Fruit fly (Drosophila melanogaster) whole organism, pupa: ENCODE data around the gene CG9164.

Experiments used
- CG10348 ChIP-seq: fragments of 200-800 bp; sonication (Bioruptor generic); IDR thresholded peaks from 2 replicates; pipeline ENCODE4 v1.3.6; 2022; ENCODE audit warnings: missing biosample characterization, missing genetic modification characterization
- CG12605 ChIP-seq: fragments of 200-800 bp; sonication (Bioruptor generic); IDR thresholded peaks from 2 replicates; pipeline ENCODE4 v1.3.6; 2022; ENCODE audit warnings: missing biosample characterization, missing genetic modification characterization
- CG13204 ChIP-seq: fragments of 200-800 bp; sonication (Bioruptor generic); optimal IDR thresholded peaks from 2 replicates; lab custom pipeline; 2018; ENCODE audit warnings: missing biosample characterization, mild to moderate bottlenecking, missing genetic modification characterization, moderate library complexity
- CG14655 ChIP-seq: fragments of 200-800 bp; sonication (Bioruptor generic); optimal IDR thresholded peaks from 3 replicates; lab custom pipeline; 2017; ENCODE audit warnings: mild to moderate bottlenecking, missing biosample characterization, missing genetic modification reagents, missing genetic modification characterization
- CG15710 ChIP-seq: fragments of 200-800 bp; sonication (Bioruptor generic); optimal IDR thresholded peaks from 2 replicates; lab custom pipeline; 2018; ENCODE audit warnings: missing biosample characterization, mild to moderate bottlenecking, missing genetic modification characterization, moderate library complexity
- CG17806 ChIP-seq: fragments of 200-800 bp; sonication (Bioruptor generic); optimal IDR thresholded peaks from 2 replicates; lab custom pipeline; 2018; ENCODE audit warnings: missing biosample characterization, mild to moderate bottlenecking, missing genetic modification characterization, moderate library complexity
- CG32121 ChIP-seq: fragments of 200-800 bp; sonication (Bioruptor generic); IDR thresholded peaks from 2 replicates; pipeline ENCODE4 v1.3.6; 2022; ENCODE audit warnings: missing biosample characterization, missing genetic modification characterization
- CG34367 ChIP-seq: fragments of 200-800 bp; sonication (Bioruptor generic); optimal IDR thresholded peaks from 2 replicates; lab custom pipeline; 2018; ENCODE audit warnings: missing biosample characterization, mild to moderate bottlenecking, missing genetic modification characterization
- CG4496 ChIP-seq: fragments of 200-800 bp; sonication (Bioruptor generic); IDR thresholded peaks from 3 replicates; pipeline ENCODE4 v1.3.6; 2022; ENCODE audit warnings: missing biosample characterization, missing genetic modification characterization
- CG8159 ChIP-seq: fragments of 200-800 bp; sonication (Bioruptor generic); optimal IDR thresholded peaks from 3 replicates; lab custom pipeline; 2018; ENCODE audit warnings: missing biosample characterization, mild to moderate bottlenecking, missing genetic modification characterization, moderate library complexity
- CG8301 ChIP-seq: fragments of 200-800 bp; sonication (Bioruptor generic); optimal IDR thresholded peaks from 2 replicates; lab custom pipeline; 2018; ENCODE audit warnings: missing biosample characterization, mild to moderate bottlenecking, missing genetic modification characterization
- CG9948 ChIP-seq: fragments of 200-800 bp; sonication (Bioruptor generic); optimal IDR thresholded peaks from 2 replicates; lab custom pipeline; 2018; ENCODE audit warnings: missing biosample characterization, mild to moderate bottlenecking, missing genetic modification characterization, moderate library complexity
- D1 ChIP-seq: fragments of 200-800 bp; sonication (Bioruptor generic); optimal IDR thresholded peaks from 2 replicates; lab custom pipeline; 2018; ENCODE audit warnings: missing biosample characterization, mild to moderate bottlenecking, missing genetic modification characterization, moderate library complexity
- EcR ChIP-seq: fragments of 200-800 bp; sonication (Bioruptor generic); optimal IDR thresholded peaks from 3 replicates; lab custom pipeline; 2019; ENCODE audit warnings: missing biosample characterization, missing genetic modification characterization, mild to moderate bottlenecking, moderate library complexity, missing genetic modification reagents
- Ets98B ChIP-seq: fragments of 200-800 bp; sonication (Bioruptor generic); IDR thresholded peaks from 2 replicates; pipeline ENCODE4 v1.3.6; 2022; ENCODE audit warnings: missing biosample characterization, missing genetic modification characterization
- Pif1A ChIP-seq: fragments of 200-800 bp; sonication (Bioruptor generic); optimal IDR thresholded peaks from 3 replicates; lab custom pipeline; 2016; ENCODE audit warnings: missing biosample characterization, missing genetic modification characterization
- Pif1B ChIP-seq: fragments of 200-800 bp; sonication (Bioruptor generic); optimal IDR thresholded peaks from 3 replicates; lab custom pipeline; 2016; ENCODE audit warnings: missing biosample characterization, missing genetic modification characterization
- Snoo ChIP-seq: fragments of 200-800 bp; sonication (Bioruptor generic); optimal IDR thresholded peaks from 3 replicates; lab custom pipeline; 2017; ENCODE audit warnings: missing biosample characterization, mild to moderate bottlenecking, missing genetic modification characterization, inconsistent platforms
- fd96Ca ChIP-seq: fragments of 200-800 bp; sonication (Bioruptor generic); IDR thresholded peaks from 3 replicates; pipeline ENCODE4 v1.3.6; 2022; ENCODE audit warnings: missing biosample characterization, missing genetic modification characterization
- gl ChIP-seq: fragments of 200-800 bp; sonication (Bioruptor generic); optimal IDR thresholded peaks from 2 replicates; lab custom pipeline; 2018; ENCODE audit warnings: missing biosample characterization, mild to moderate bottlenecking, missing genetic modification characterization
- rn ChIP-seq: fragments of 200-800 bp; sonication (Bioruptor generic); IDR thresholded peaks from 2 replicates; pipeline ENCODE4 v1.3.6; 2022; ENCODE audit warnings: missing biosample characterization, missing genetic modification characterization

Gene CG9164

dm6 chrX:15385176-15386056 lies at the start of gene CG9164:
CG9164 (minus strand) TSS chrX:15385441.
- TF ChIP-seq gl (tag; lab: Kevin White, UChicago) (no peak), CG8301 (tag; lab: Kevin White, UChicago) (no peak), Snoo (tag; lab: Kevin White, UChicago) (no peak), fd96Ca (no peak), CG13204 (GFP tag; lab: Kevin White, UChicago) (no peak), Ets98B (GFP tag; lab: Robert Waterston, UW) (no peak), CG10348 (GFP tag; lab: Robert Waterston, UW) (no peak), CG12605 (GFP tag; lab: Robert Waterston, UW) (no peak), CG32121 (GFP tag; lab: Robert Waterston, UW) (no peak), CG34367 (no peak), EcR (no peak), CG14655 (GFP tag; lab: Kevin White, UChicago) (no peak), D1 (tag; lab: Kevin White, UChicago) (no peak), CG17806 (tag; lab: Kevin White, UChicago) (no peak)

dm6 chrX:15406811-15407210 lies 21.6 kb upstream of the CG9164 start:
- TF ChIP-seq Pif1B (GFP tag; lab: Kevin White, UChicago) = no peak
- no peak for TF ChIP-seq Snoo (tag; lab: Kevin White, UChicago)
- TF ChIP-seq CG15710 (tag; lab: Kevin White, UChicago) = no peak
- no peak for TF ChIP-seq D1 (tag; lab: Kevin White, UChicago)
- no peak for TF ChIP-seq CG8159
- no peak for TF ChIP-seq CG17806 (tag; lab: Kevin White, UChicago)
- TF ChIP-seq CG9948 (tag; lab: Kevin White, UChicago) = no peak

- TF ChIP-seq CG34367 = no peak
- TF ChIP-seq Pif1B (GFP tag; lab: Kevin White, UChicago) = no peak
- TF ChIP-seq CG9948 (tag; lab: Kevin White, UChicago) = no peak
Observed at dm6 chrX:15401861-15402260, 16.6 kb upstream of the CG9164 start.

- TF ChIP-seq Pif1A (GFP tag; lab: Kevin White, UChicago) = no peak
- no peak for TF ChIP-seq CG17806 (tag; lab: Kevin White, UChicago)
- no peak for TF ChIP-seq CG8301 (tag; lab: Kevin White, UChicago)
- TF ChIP-seq CG4496 (GFP tag; lab: Robert Waterston, UW) = no peak
- no peak for TF ChIP-seq rn
- no peak for TF ChIP-seq Ets98B (GFP tag; lab: Robert Waterston, UW)
Observed at dm6 chrX:15387344-15387743, 2.1 kb upstream of the CG9164 start.

- TF ChIP-seq gl (tag; lab: Kevin White, UChicago) (no peak), CG15710 (tag; lab: Kevin White, UChicago) (peak; percentile 21), CG14655 (GFP tag; lab: Kevin White, UChicago) (peak; percentile 12), CG8159 (peak; percentile 25), CG13204 (GFP tag; lab: Kevin White, UChicago) (no peak)
Observed at dm6 chrX:15383513-15384373, 1.5 kb downstream of the CG9164 start.

dm6 chrX:15380207-15380606 lies 5.0 kb downstream of the CG9164 start:
- TF ChIP-seq CG34367 (no peak), rn (no peak), CG12605 (GFP tag; lab: Robert Waterston, UW) (no peak), EcR (no peak), CG8301 (tag; lab: Kevin White, UChicago) (no peak), CG10348 (GFP tag; lab: Robert Waterston, UW) (no peak), CG13204 (GFP tag; lab: Kevin White, UChicago) (no peak)

- TF ChIP-seq gl (tag; lab: Kevin White, UChicago) = no peak
- no peak for TF ChIP-seq Pif1A (GFP tag; lab: Kevin White, UChicago)
- TF ChIP-seq D1 (tag; lab: Kevin White, UChicago) = no peak
- no peak for TF ChIP-seq CG9948 (tag; lab: Kevin White, UChicago)
- no peak for TF ChIP-seq CG14655 (GFP tag; lab: Kevin White, UChicago)
- no peak for TF ChIP-seq rn
- TF ChIP-seq Ets98B (GFP tag; lab: Robert Waterston, UW) = no peak
- no peak for TF ChIP-seq CG15710 (tag; lab: Kevin White, UChicago)
- no peak for TF ChIP-seq CG32121 (GFP tag; lab: Robert Waterston, UW)
- TF ChIP-seq CG8159 = no peak
- no peak for TF ChIP-seq CG10348 (GFP tag; lab: Robert Waterston, UW)
- TF ChIP-seq CG8301 (tag; lab: Kevin White, UChicago) = no peak
- no peak for TF ChIP-seq CG12605 (GFP tag; lab: Robert Waterston, UW)
- no peak for TF ChIP-seq Snoo (tag; lab: Kevin White, UChicago)
- TF ChIP-seq CG13204 (GFP tag; lab: Kevin White, UChicago) = no peak
- TF ChIP-seq EcR = no peak
- TF ChIP-seq CG17806 (tag; lab: Kevin White, UChicago) = no peak
- TF ChIP-seq CG4496 (GFP tag; lab: Robert Waterston, UW) = no peak
Observed at dm6 chrX:15379014-15379491, 6.2 kb downstream of the CG9164 start, which contains the start of gene acj6. acj6 (minus strand) TSS chrX:15379064.
